Worm (Caenorhabditis elegans): Measurements from ENCODE around the gene srlf-13.

The srlf-13 gene

DNA sequence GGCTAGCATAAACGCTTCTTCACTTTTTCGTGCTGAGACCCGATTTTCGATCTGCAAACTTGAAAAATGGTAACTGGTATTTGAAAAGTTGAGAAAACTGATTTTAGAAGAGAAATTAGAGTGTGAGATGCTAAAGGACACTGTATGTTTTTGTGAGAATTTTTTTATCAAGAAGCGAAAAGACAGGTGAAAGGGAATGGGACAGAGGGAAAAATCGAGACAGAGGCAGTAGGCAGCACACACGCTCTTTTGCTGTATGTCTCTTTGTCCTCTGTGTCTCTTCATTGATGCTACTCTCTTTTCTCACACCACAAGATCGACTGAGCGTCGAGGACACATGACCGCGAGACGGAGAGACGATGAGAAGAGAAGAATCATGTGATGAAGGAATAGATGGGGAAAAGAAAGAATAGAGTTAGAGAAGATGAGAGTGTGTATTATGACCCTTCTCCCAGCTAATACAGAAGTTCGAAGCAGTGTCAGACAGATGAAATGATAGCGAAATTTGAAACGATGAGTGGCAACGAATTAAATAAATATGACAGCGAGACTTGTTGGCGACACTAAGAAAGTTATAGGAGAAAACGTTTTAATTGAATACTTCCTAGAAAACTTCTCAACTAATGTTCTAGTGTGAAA lies 39.6 kb upstream of the srlf-13 start, which contains the start of gene lgg-2:
TSS of gene lgg-2 (minus strand) at position 51 of the 639 bp plus-strand sequence.
- TF ChIP-seq F13H6.1 (tag; optimal IDR thresholded peaks at IDR 0.05) = peak; percentile 98
- peak; percentile 70 for TF ChIP-seq nhr-10 (tag; optimal IDR thresholded peaks at IDR 0.05)
- peak; percentile 92 for TF ChIP-seq mab-5 (tag; optimal IDR thresholded peaks at IDR 0.05)
- TF ChIP-seq nhr-21 (tag; optimal IDR thresholded peaks at IDR 0.05) = peak; percentile 98
- TF ChIP-seq lin-39 (tag; optimal IDR thresholded peaks at IDR 0.05) = peak; percentile 53
- peak; percentile 21 for TF ChIP-seq ceh-82 (tag; optimal IDR thresholded peaks at IDR 0.05)
- peak; percentile 93 for TF ChIP-seq unc-62 (GFP tag; optimal IDR thresholded peaks at IDR 0.05)
- TF ChIP-seq egl-27 (tag; optimal IDR thresholded peaks at IDR 0.05) = peak; percentile 97
- peak; percentile 98 for TF ChIP-seq nhr-6 (tag; optimal IDR thresholded peaks at IDR 0.05)
- peak; percentile 98 for TF ChIP-seq nhr-129 (tag; optimal IDR thresholded peaks at IDR 0.05)
- TF ChIP-seq ceh-16 (tag; optimal IDR thresholded peaks at IDR 0.05) = peak; percentile 57
- no peak for TF ChIP-seq mbf-1 (tag; optimal IDR thresholded peaks at IDR 0.05)
- peak; percentile 89 for TF ChIP-seq snpc-4 (tag; optimal IDR thresholded peaks at IDR 0.05)
- peak; percentile 78 for TF ChIP-seq zag-1 (tag; optimal IDR thresholded peaks at IDR 0.05)
- no peak for TF ChIP-seq nhr-11 (tag; optimal IDR thresholded peaks at IDR 0.05)
- TF ChIP-seq nhr-77 (tag; optimal IDR thresholded peaks at IDR 0.05) = no peak
- TF ChIP-seq blmp-1 (tag; optimal IDR thresholded peaks at IDR 0.05; ENCODE audit: insufficient read depth) = peak; percentile 99
- TF ChIP-seq ztf-11 (tag; optimal IDR thresholded peaks at IDR 0.05) = peak; percentile 4
- no peak for TF ChIP-seq nhr-237 (tag; optimal IDR thresholded peaks at IDR 0.05)
- TF ChIP-seq nhr-25 (tag; optimal IDR thresholded peaks at IDR 0.05) = peak; percentile 98
- TF ChIP-seq mdl-1 (tag; optimal IDR thresholded peaks at IDR 0.05) = peak; percentile 79 to 97
- peak; percentile 97 for TF ChIP-seq fos-1 (tag; optimal IDR thresholded peaks at IDR 0.05)
- no peak for TF ChIP-seq ama-1 (optimal IDR thresholded peaks at IDR 0.05)
- no peak for TF ChIP-seq unc-39 (tag; optimal IDR thresholded peaks at IDR 0.05)
- TF ChIP-seq elt-1 (tag; optimal IDR thresholded peaks at IDR 0.05) = no peak
- peak; percentile 99 for TF ChIP-seq sma-9 (GFP tag; optimal IDR thresholded peaks at IDR 0.05)
- TF ChIP-seq sma-9 (tag; optimal IDR thresholded peaks at IDR 0.05) = no peak
- TF ChIP-seq lsy-2 (tag; optimal IDR thresholded peaks at IDR 0.05) = peak; percentile 75 to 95
- TF ChIP-seq nhr-12 (tag; optimal IDR thresholded peaks at IDR 0.05) = peak; percentile 38
- TF ChIP-seq gmeb-1 (tag; optimal IDR thresholded peaks at IDR 0.05) = peak; percentile 88
- peak; percentile 98 for TF ChIP-seq crh-2 (tag; optimal IDR thresholded peaks at IDR 0.05)
- no peak for TF ChIP-seq peb-1 (tag; optimal IDR thresholded peaks at IDR 0.05)
- peak; percentile 98 for TF ChIP-seq sma-3 (GFP tag; optimal IDR thresholded peaks at IDR 0.05)
- TF ChIP-seq skn-1 (tag; optimal IDR thresholded peaks at IDR 0.05) = peak; percentile 52
- TF ChIP-seq unc-55 (GFP tag; optimal IDR thresholded peaks at IDR 0.05) = peak; percentile 80
- peak; percentile 99 for TF ChIP-seq C34F6.9 (tag; optimal IDR thresholded peaks at IDR 0.05)
- TF ChIP-seq sem-4 (tag; optimal IDR thresholded peaks at IDR 0.05) = peak; percentile 94
- peak; percentile 97 for TF ChIP-seq ztf-4 (tag; optimal IDR thresholded peaks at IDR 0.05)
- TF ChIP-seq lin-11 (tag; optimal IDR thresholded peaks at IDR 0.05) = peak; percentile 82
- peak; percentile 87 for TF ChIP-seq lin-13 (GFP tag; optimal IDR thresholded peaks at IDR 0.05)
- no peak for TF ChIP-seq dmd-4 (tag; optimal IDR thresholded peaks at IDR 0.05)
- peak; percentile 56 for TF ChIP-seq alr-1 (tag; optimal IDR thresholded peaks at IDR 0.05)
- TF ChIP-seq elt-3 (tag; optimal IDR thresholded peaks at IDR 0.05) = no peak
- peak; percentile 94 for TF ChIP-seq Y55F3AM.14 (GFP tag; optimal IDR thresholded peaks at IDR 0.05)

DNA sequence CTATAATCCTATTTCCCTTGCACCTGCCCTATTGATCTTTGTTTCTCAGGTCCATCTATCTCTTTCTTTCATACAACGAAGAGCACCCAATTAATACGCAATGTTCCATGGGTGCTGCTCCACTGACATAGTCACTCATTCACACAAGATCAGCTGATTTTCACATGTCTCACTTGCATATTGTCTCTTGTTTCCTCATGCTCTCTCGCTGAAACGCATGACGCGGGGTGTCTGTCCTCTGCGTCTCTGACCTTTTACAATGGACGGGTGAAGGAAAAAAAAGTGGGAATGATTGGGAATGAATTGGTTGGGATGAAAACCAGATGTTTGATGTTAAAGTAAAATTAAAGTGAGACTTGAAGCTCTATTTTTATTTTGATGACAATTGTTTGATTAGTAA lies 38.9 kb upstream of the srlf-13 start:
- TF ChIP-seq lin-13 (GFP tag; optimal IDR thresholded peaks at IDR 0.05) (peak; percentile 77), ztf-4 (tag; optimal IDR thresholded peaks at IDR 0.05) (peak; percentile 90), mdl-1 (tag; optimal IDR thresholded peaks at IDR 0.05) (peak in 1 of 2 experiments; percentile 86), Y55F3AM.14 (GFP tag; optimal IDR thresholded peaks at IDR 0.05) (peak; percentile 80), ceh-82 (tag; optimal IDR thresholded peaks at IDR 0.05) (no peak), R02D3.7 (tag; optimal IDR thresholded peaks at IDR 0.05) (no peak), zag-1 (tag; optimal IDR thresholded peaks at IDR 0.05) (peak; percentile 60), alr-1 (tag; optimal IDR thresholded peaks at IDR 0.05) (no peak), peb-1 (tag; optimal IDR thresholded peaks at IDR 0.05) (no peak), blmp-1 (tag; optimal IDR thresholded peaks at IDR 0.05; ENCODE audit: insufficient read depth) (peak; percentile 52), ama-1 (optimal IDR thresholded peaks at IDR 0.05) (peak; percentile 84), lin-11 (tag; optimal IDR thresholded peaks at IDR 0.05) (peak; percentile 74), nhr-25 (tag; optimal IDR thresholded peaks at IDR 0.05) (peak; percentile 74), fos-1 (tag; optimal IDR thresholded peaks at IDR 0.05) (peak; percentile 66), C34F6.9 (tag; optimal IDR thresholded peaks at IDR 0.05) (peak; percentile 96), sma-3 (GFP tag; optimal IDR thresholded peaks at IDR 0.05) (peak; percentile 71), nhr-21 (tag; optimal IDR thresholded peaks at IDR 0.05) (peak; percentile 80), egl-27 (tag; optimal IDR thresholded peaks at IDR 0.05) (peak; percentile 78), dmd-4 (tag; optimal IDR thresholded peaks at IDR 0.05) (no peak), unc-39 (tag; optimal IDR thresholded peaks at IDR 0.05) (no peak), sem-4 (tag; optimal IDR thresholded peaks at IDR 0.05) (peak; percentile 91), snpc-4 (tag; optimal IDR thresholded peaks at IDR 0.05) (peak; percentile 46), nhr-10 (tag; optimal IDR thresholded peaks at IDR 0.05) (no peak), nhr-23 (tag; optimal IDR thresholded peaks at IDR 0.05) (no peak), aly-2 (tag; optimal IDR thresholded peaks at IDR 0.05) (no peak), nhr-6 (tag; optimal IDR thresholded peaks at IDR 0.05) (peak; percentile 82), mab-5 (tag; optimal IDR thresholded peaks at IDR 0.05) (peak; percentile 50), gmeb-1 (tag; optimal IDR thresholded peaks at IDR 0.05) (peak; percentile 64), crh-2 (tag; optimal IDR thresholded peaks at IDR 0.05) (peak; percentile 88), lin-39 (tag; optimal IDR thresholded peaks at IDR 0.05) (no peak), nhr-77 (tag; optimal IDR thresholded peaks at IDR 0.05) (no peak), F13H6.1 (tag; optimal IDR thresholded peaks at IDR 0.05) (peak; percentile 93), unc-55 (GFP tag; optimal IDR thresholded peaks at IDR 0.05) (peak; percentile 34), elt-1 (tag; optimal IDR thresholded peaks at IDR 0.05) (no peak), nhr-129 (tag; optimal IDR thresholded peaks at IDR 0.05) (peak; percentile 97), mbf-1 (tag; optimal IDR thresholded peaks at IDR 0.05) (no peak)
